Fruit fly (Drosophila melanogaster): Measurements from ENCODE around the gene Or24a.
A peak's percentile ranks its signal among the peaks of the same experiment; 100 is the strongest.

Gene Or24a

dm6 chr2L:4197143-4197912 lies 31.4 kb upstream of the Or24a start (continued):
- TF ChIP-seq CG15601 (tag; optimal IDR thresholded peaks at IDR 0.05) (peak; percentile 7), CG14441 (GFP tag; IDR thresholded peaks at IDR 0.05) (peak; percentile 5; the same call in 1 of the 2 replicates), sna (GFP tag; IDR thresholded peaks at IDR 0.05; ENCODE audit: partially characterized antibody) (peak; percentile 41; the same call in 1 of the 2 replicates), sens (GFP tag) (peak; percentile 58), Fer3 (tag; optimal IDR thresholded peaks at IDR 0.05) (peak; percentile 4), cg (GFP tag; optimal IDR thresholded peaks at IDR 0.05) (peak; percentile 78), CG4328 (GFP tag; optimal IDR thresholded peaks at IDR 0.05) (no peak), vvl (GFP tag; IDR thresholded peaks at IDR 0.05) (peak; percentile 63; the same call in 1 of the 2 replicates), CG6765 (GFP tag; optimal IDR thresholded peaks at IDR 0.05) (no peak), Xbp1 (GFP tag; optimal IDR thresholded peaks at IDR 0.05) (no peak), Hmr (GFP tag; optimal IDR thresholded peaks at IDR 0.05) (peak; percentile 3), CG16863 (GFP tag; optimal IDR thresholded peaks at IDR 0.05) (peak; percentile 29), CG6683 (GFP tag; optimal IDR thresholded peaks at IDR 0.05) (no peak), CG13287 (GFP tag; IDR thresholded peaks at IDR 0.05; ENCODE audit: partially characterized antibody) (peak; percentile 34), fd64A (GFP tag; optimal IDR thresholded peaks at IDR 0.05) (peak; percentile 19), Ets97D (GFP tag; optimal IDR thresholded peaks at IDR 0.05) (no peak), stc (GFP tag; IDR thresholded peaks at IDR 0.05) (peak; percentile 13; the same call in 1 of the 2 replicates), chm (GFP tag; IDR thresholded peaks at IDR 0.05) (0 out of 2 replicates have a peak, but pooled peaks have one; percentile 13), CG42726 (GFP tag; IDR thresholded peaks at IDR 0.05; ENCODE audit: partially characterized antibody) (peak; percentile 32; the same call in 1 of the 2 replicates), CG10267 (tag; optimal IDR thresholded peaks at IDR 0.05) (no peak), Pdp1 (GFP tag; optimal IDR thresholded peaks at IDR 0.05) (no peak), bsh (GFP tag; optimal IDR thresholded peaks at IDR 0.05) (peak in 1 of 2 experiments; percentile 41), CG32772 (GFP tag; IDR thresholded peaks at IDR 0.05) (no peak), p53 (GFP tag; optimal IDR thresholded peaks at IDR 0.05) (peak; percentile 91), CG12219 (GFP tag; optimal IDR thresholded peaks at IDR 0.05) (no peak), gfzf (GFP tag; optimal IDR thresholded peaks at IDR 0.05) (peak; percentile 20), unpg (GFP tag; optimal IDR thresholded peaks at IDR 0.05) (no peak), zen2 (GFP tag; IDR thresholded peaks at IDR 0.05; ENCODE audit: partially characterized antibody) (0 out of 3 replicates have a peak, but pooled peaks have one; percentile 49), Ets65A (GFP tag) (peak; percentile 47), br (optimal IDR thresholded peaks at IDR 0.05) (no peak)

- TF ChIP-seq NC2β (GFP tag; optimal IDR thresholded peaks at IDR 0.05), result no peak
- TF ChIP-seq CG10267 (tag; optimal IDR thresholded peaks at IDR 0.05), result no peak
- no peak for TF ChIP-seq slp2 (GFP tag; optimal IDR thresholded peaks at IDR 0.05)
- TF ChIP-seq MTF-1 (GFP tag; optimal IDR thresholded peaks at IDR 0.05; ENCODE audit: borderline replicate concordance), result no peak
- TF ChIP-seq kay (GFP tag; optimal IDR thresholded peaks at IDR 0.05), result no peak
- TF ChIP-seq grau (tag; optimal IDR thresholded peaks at IDR 0.05), result no peak
- no peak for TF ChIP-seq tx (GFP tag; optimal IDR thresholded peaks at IDR 0.05)
- no peak for TF ChIP-seq CG11695 (GFP tag; IDR thresholded peaks at IDR 0.05)
- no peak for TF ChIP-seq scrt (GFP tag; optimal IDR thresholded peaks at IDR 0.05)
- TF ChIP-seq dpn (GFP tag; optimal IDR thresholded peaks at IDR 0.05), result no peak
- peak; percentile 60 for TF ChIP-seq sd (tag; optimal IDR thresholded peaks at IDR 0.05)
- TF ChIP-seq sc (optimal IDR thresholded peaks at IDR 0.05), result no peak
- TF ChIP-seq sc (GFP tag; optimal IDR thresholded peaks at IDR 0.05), result no peak
- 0 out of 2 replicates have a peak, but pooled peaks have one; percentile 34 for TF ChIP-seq slbo (GFP tag; IDR thresholded peaks at IDR 0.05)
- TF ChIP-seq CG4360 (GFP tag; IDR thresholded peaks at IDR 0.05), result no peak
- TF ChIP-seq pb (GFP tag; optimal IDR thresholded peaks at IDR 0.05), result no peak
- no peak for TF ChIP-seq pho (GFP tag; optimal IDR thresholded peaks at IDR 0.05)
- no peak for TF ChIP-seq nom (GFP tag; optimal IDR thresholded peaks at IDR 0.05)
- no peak for TF ChIP-seq Elba2 (GFP tag; optimal IDR thresholded peaks at IDR 0.05)
These were observed 30.6 kb upstream of the Or24a start for dm6 chr2L:4196347-4197142.
